Worm (Caenorhabditis elegans): ENCODE data around the gene taf-11.1.

taf-11.1 gene

ce11 chrX:4218174-4218573, 36.8 kb upstream of the taf-11.1 start, which contains the start of gene W01H2.2:
Gene W01H2.2, minus strand, starts transcription at chrX:4218458.
- TF ChIP-seq pqm-1 (tag; optimal IDR thresholded peaks at IDR 0.05): no peak
- TF ChIP-seq hmg-11 (tag; optimal IDR thresholded peaks at IDR 0.05): peak; percentile 41

- TF ChIP-seq snpc-4 (tag; optimal IDR thresholded peaks at IDR 0.05) (no peak), R02D3.7 (tag; optimal IDR thresholded peaks at IDR 0.05) (no peak), unc-62 (GFP tag; optimal IDR thresholded peaks at IDR 0.05) (no peak), nhr-12 (tag; optimal IDR thresholded peaks at IDR 0.05) (no peak), ztf-4 (tag; optimal IDR thresholded peaks at IDR 0.05) (no peak), unc-39 (tag; optimal IDR thresholded peaks at IDR 0.05) (no peak), nhr-237 (tag; optimal IDR thresholded peaks at IDR 0.05) (no peak), nfya-1 (tag; optimal IDR thresholded peaks at IDR 0.05; ENCODE audit: insufficient read depth) (peak; percentile 20)
Observed at ce11 chrX:4219487-4219886, 35.5 kb upstream of the taf-11.1 start.

- TF ChIP-seq nfya-1 (tag; optimal IDR thresholded peaks at IDR 0.05; ENCODE audit: insufficient read depth) (peak; percentile 94), egl-5 (tag; optimal IDR thresholded peaks at IDR 0.05) (no peak), nhr-67 (tag; optimal IDR thresholded peaks at IDR 0.05) (no peak), lin-15B (tag; optimal IDR thresholded peaks at IDR 0.05) (peak; percentile 23), pha-4 (tag; optimal IDR thresholded peaks at IDR 0.05) (no peak), elt-3 (tag; optimal IDR thresholded peaks at IDR 0.05) (no peak), snpc-4 (tag; optimal IDR thresholded peaks at IDR 0.05) (no peak), egl-27 (tag; optimal IDR thresholded peaks at IDR 0.05) (no peak), lin-39 (tag; optimal IDR thresholded peaks at IDR 0.05) (no peak), ztf-11 (tag; optimal IDR thresholded peaks at IDR 0.05) (no peak)
Observed at ce11 chrX:4222200-4222599, 32.8 kb upstream of the taf-11.1 start.

ce11 chrX:4222779-4223387, 32.1 kb upstream of the taf-11.1 start:
- peak; percentile 5 for TF ChIP-seq pqm-1 (tag; optimal IDR thresholded peaks at IDR 0.05)
- TF ChIP-seq ceh-9 (tag; optimal IDR thresholded peaks at IDR 0.05): no peak
- TF ChIP-seq lsy-12 (tag; optimal IDR thresholded peaks at IDR 0.05): peak; percentile 85
- TF ChIP-seq ztf-11 (tag; optimal IDR thresholded peaks at IDR 0.05): no peak
- TF ChIP-seq ama-1 (optimal IDR thresholded peaks at IDR 0.05): peak; percentile 62
- peak; percentile 32 for TF ChIP-seq elt-1 (tag; optimal IDR thresholded peaks at IDR 0.05)
- peak; percentile 64 for TF ChIP-seq jun-1 (tag; optimal IDR thresholded peaks at IDR 0.05)
- no peak for TF ChIP-seq lin-15B (tag; optimal IDR thresholded peaks at IDR 0.05)
- no peak for TF ChIP-seq ZK546.5 (tag; optimal IDR thresholded peaks at IDR 0.05)
- peak; percentile 51 for TF ChIP-seq R02D3.7 (tag; optimal IDR thresholded peaks at IDR 0.05)
- no peak for TF ChIP-seq nhr-67 (tag; optimal IDR thresholded peaks at IDR 0.05)
- TF ChIP-seq nfya-1 (tag; optimal IDR thresholded peaks at IDR 0.05; ENCODE audit: insufficient read depth): peak; percentile 75
- no peak for TF ChIP-seq nhr-12 (tag; optimal IDR thresholded peaks at IDR 0.05)
- TF ChIP-seq elt-3 (tag; optimal IDR thresholded peaks at IDR 0.05): no peak
- TF ChIP-seq ceh-16 (tag; optimal IDR thresholded peaks at IDR 0.05): no peak
- no peak for TF ChIP-seq nhr-76 (tag; optimal IDR thresholded peaks at IDR 0.05)
- no peak for TF ChIP-seq fkh-2 (tag; optimal IDR thresholded peaks at IDR 0.05)
- no peak for TF ChIP-seq nhr-11 (tag; optimal IDR thresholded peaks at IDR 0.05)
- TF ChIP-seq unc-62 (GFP tag; optimal IDR thresholded peaks at IDR 0.05): no peak
- TF ChIP-seq nhr-237 (tag; optimal IDR thresholded peaks at IDR 0.05): no peak
- TF ChIP-seq fkh-10 (GFP tag; optimal IDR thresholded peaks at IDR 0.05): no peak
- peak; percentile 70 for TF ChIP-seq nhr-43 (tag; optimal IDR thresholded peaks at IDR 0.05; ENCODE audit: poor library complexity, severe bottlenecking)
- peak; percentile 80 for TF ChIP-seq nhr-23 (tag; optimal IDR thresholded peaks at IDR 0.05)
- no peak for TF ChIP-seq nhr-28 (tag; optimal IDR thresholded peaks at IDR 0.05)
- TF ChIP-seq mml-1 (tag; optimal IDR thresholded peaks at IDR 0.05): no peak
- no peak for TF ChIP-seq fos-1 (tag; optimal IDR thresholded peaks at IDR 0.05)
- TF ChIP-seq ceh-82 (tag; optimal IDR thresholded peaks at IDR 0.05): peak; percentile 54
- peak; percentile 47 for TF ChIP-seq mdl-1 (tag; optimal IDR thresholded peaks at IDR 0.05)
- no peak for TF ChIP-seq eor-1 (tag; optimal IDR thresholded peaks at IDR 0.05)
- peak; percentile 78 for TF ChIP-seq zag-1 (tag; optimal IDR thresholded peaks at IDR 0.05)
- TF ChIP-seq nhr-77 (tag; optimal IDR thresholded peaks at IDR 0.05): no peak
- peak; percentile 97 for TF ChIP-seq hmg-11 (tag; optimal IDR thresholded peaks at IDR 0.05)
- TF ChIP-seq tbx-2 (tag; optimal IDR thresholded peaks at IDR 0.05): peak; percentile 82
- no peak for TF ChIP-seq lin-39 (tag; optimal IDR thresholded peaks at IDR 0.05)
- TF ChIP-seq skn-1 (tag; optimal IDR thresholded peaks at IDR 0.05): no peak
- peak; percentile 54 for TF ChIP-seq aly-2 (tag; optimal IDR thresholded peaks at IDR 0.05)
- no peak for TF ChIP-seq sea-2 (GFP tag; optimal IDR thresholded peaks at IDR 0.05)
- peak; percentile 51 for TF ChIP-seq snpc-4 (tag; optimal IDR thresholded peaks at IDR 0.05)
- TF ChIP-seq ztf-4 (tag; optimal IDR thresholded peaks at IDR 0.05): no peak
- TF ChIP-seq egl-27 (tag; optimal IDR thresholded peaks at IDR 0.05): no peak
- peak; percentile 66 for TF ChIP-seq elt-2 (tag; optimal IDR thresholded peaks at IDR 0.05)
- TF ChIP-seq daf-12 (tag; optimal IDR thresholded peaks at IDR 0.05): no peak
- no peak for TF ChIP-seq egl-5 (tag; optimal IDR thresholded peaks at IDR 0.05)
- TF ChIP-seq pha-4 (tag; optimal IDR thresholded peaks at IDR 0.05): no peak
